Worm (Caenorhabditis elegans) whole organism, young adult: ENCODE data around the gene Y45G5AM.9.

Source experiments
- B0035.1 ChIP-seq: sonication (generic microtip); optimal IDR thresholded peaks from 2 replicates; lab custom pipeline; 2016; ENCODE audit warnings: missing genetic modification characterization, mild to moderate bottlenecking, missing compliant biosample characterization, missing genotype, missing genetic modification reagents
- B0261.1 ChIP-seq: sonication (generic microtip); optimal IDR thresholded peaks from 2 replicates; lab custom pipeline; 2016; ENCODE audit warnings: mild to moderate bottlenecking, missing genetic modification characterization, moderate library complexity, missing compliant biosample characterization
- B0336.3 ChIP-seq: fragments of 200-800 bp; sonication (Bioruptor generic); IDR thresholded peaks from 2 replicates; pipeline ENCODE4 v1.3.6; 2022; ENCODE audit warnings: missing genetic modification characterization, missing compliant biosample characterization
- C17E4.6 ChIP-seq: fragments of 200-800 bp; sonication (Bioruptor generic); IDR thresholded peaks from 2 replicates; pipeline ENCODE4 v1.3.6; 2022; ENCODE audit warnings: missing genetic modification reagents, missing genetic modification characterization, missing compliant biosample characterization
- F22D6.2 ChIP-seq: sonication (generic microtip); optimal IDR thresholded peaks from 2 replicates; lab custom pipeline; 2016; ENCODE audit warnings: mild to moderate bottlenecking, missing genetic modification characterization, missing compliant biosample characterization
- F52B5.7 ChIP-seq: sonication (generic microtip); optimal IDR thresholded peaks from 2 replicates; lab custom pipeline; 2016; ENCODE audit warnings: mild to moderate bottlenecking, missing genetic modification characterization, missing compliant biosample characterization
- F57A8.1 ChIP-seq: fragments of 200-800 bp; sonication (Bioruptor generic); optimal IDR thresholded peaks from 2 replicates; lab custom pipeline; 2018; ENCODE audit warnings: mild to moderate bottlenecking, missing genetic modification characterization, moderate library complexity, missing compliant biosample characterization
- F57C9.4 ChIP-seq: sonication (generic microtip); optimal IDR thresholded peaks from 2 replicates; lab custom pipeline; 2017; ENCODE audit warnings: mild to moderate bottlenecking, missing genetic modification characterization, missing compliant biosample characterization
- T26A5.8 ChIP-seq: sonication (generic microtip); optimal IDR thresholded peaks from 2 replicates; lab custom pipeline; 2016; ENCODE audit warnings: missing genetic modification characterization, missing compliant biosample characterization
- Y56A3A.18 ChIP-seq: fragments of 200-800 bp; sonication (Bioruptor generic); IDR thresholded peaks from 2 replicates; pipeline ENCODE4 v1.3.6; 2022; ENCODE audit warnings: missing genetic modification reagents, missing genetic modification characterization, missing compliant biosample characterization
- Y67H2A.10 ChIP-seq: fragments of 200-800 bp; sonication (Bioruptor generic); conservative IDR thresholded peaks from 2 replicates; pipeline ENCODE4 v1.3.6; 2022; ENCODE audit warnings: missing genetic modification reagents, missing genetic modification characterization, missing compliant biosample characterization
- Y79H2A.3 ChIP-seq: fragments of 200-800 bp; sonication (Bioruptor generic); conservative IDR thresholded peaks from 2 replicates; pipeline ENCODE4 v1.3.6; 2022; ENCODE audit warnings: missing genetic modification reagents, missing genetic modification characterization, missing compliant biosample characterization
- ZK185.1 ChIP-seq: sonication (generic microtip); optimal IDR thresholded peaks from 2 replicates; lab custom pipeline; 2016; ENCODE audit warnings: mild to moderate bottlenecking, missing genetic modification characterization, missing compliant biosample characterization; ENCODE audit not compliant: poor library complexity, severe bottlenecking
- aptf-3 ChIP-seq: fragments of 200-800 bp; sonication (Bioruptor generic); IDR thresholded peaks from 2 replicates; pipeline ENCODE4 v1.3.6; 2022; ENCODE audit warnings: missing genetic modification characterization, missing compliant biosample characterization
- atf-7 ChIP-seq: sonication (generic microtip); optimal IDR thresholded peaks from 2 replicates; lab custom pipeline; 2017; ENCODE audit warnings: mild to moderate bottlenecking, missing genetic modification characterization, missing compliant biosample characterization
- athp-1 ChIP-seq: sonication (generic microtip); optimal IDR thresholded peaks from 2 replicates; lab custom pipeline; 2017; ENCODE audit warnings: mild to moderate bottlenecking, missing genetic modification characterization, missing compliant biosample characterization
- bed-1 ChIP-seq: fragments of 200-800 bp; sonication (Bioruptor generic); IDR thresholded peaks from 2 replicates; pipeline ENCODE4 v1.3.6; 2022; ENCODE audit warnings: missing genetic modification reagents, missing genetic modification characterization, missing compliant biosample characterization
- cebp-1 ChIP-seq, 2 experiments: fragments of 200-800 bp in 1 of 2; sonication (Bioruptor generic) in 1 of 2; sonication (generic microtip) in 1 of 2; IDR thresholded peaks in 1 of 2; optimal IDR thresholded peaks in 1 of 2; 2 replicates each; pipeline versions ENCODE4 v1.3.6 to Lab custom; 2017 to 2022; ENCODE audit warnings: missing compliant biosample characterization in 2 of 2, missing genetic modification characterization in 2 of 2, mild to moderate bottlenecking in 1 of 2, missing genetic modification reagents in 1 of 2, moderate library complexity in 1 of 2
- cebp-2 ChIP-seq: fragments of 200-800 bp; sonication (Bioruptor generic); IDR thresholded peaks from 2 replicates; pipeline ENCODE4 v1.3.6; 2022; ENCODE audit warnings: missing genetic modification characterization, missing compliant biosample characterization
- ceh-100 ChIP-seq: fragments of 200-800 bp; sonication (Bioruptor generic); IDR thresholded peaks from 2 replicates; pipeline ENCODE4 v1.3.6; 2022; ENCODE audit warnings: missing genetic modification reagents, missing genetic modification characterization, missing compliant biosample characterization
- die-1 ChIP-seq: sonication (generic microtip); optimal IDR thresholded peaks from 2 replicates; lab custom pipeline; 2016; ENCODE audit warnings: missing genotype, mild to moderate bottlenecking, missing genetic modification characterization, missing compliant biosample characterization
- dox-1 ChIP-seq: fragments of 200-800 bp; sonication (Bioruptor generic); IDR thresholded peaks from 2 replicates; pipeline ENCODE4 v1.3.6; 2022; ENCODE audit warnings: missing genetic modification reagents, missing genetic modification characterization, missing compliant biosample characterization
- dpl-1 ChIP-seq: fragments of 150-350 bp; optimal IDR thresholded peaks from 2 replicates; lab custom pipeline; 2014; ENCODE audit warnings: missing biosample characterization, missing genetic modification reagents, missing genetic modification characterization
- egl-18 ChIP-seq: fragments of 200-800 bp; sonication (Bioruptor generic); IDR thresholded peaks from 2 replicates; pipeline ENCODE4 v1.3.6; 2022; ENCODE audit warnings: missing genetic modification reagents, missing genetic modification characterization, missing compliant biosample characterization
- fkh-3 ChIP-seq: sonication (generic microtip); optimal IDR thresholded peaks from 2 replicates; lab custom pipeline; 2016; ENCODE audit warnings: mild to moderate bottlenecking, missing genetic modification characterization, missing compliant biosample characterization
- gei-17 ChIP-seq: fragments of 200-800 bp; sonication (Bioruptor generic); optimal IDR thresholded peaks from 2 replicates; lab custom pipeline; 2018; ENCODE audit warnings: mild to moderate bottlenecking, missing genetic modification characterization, missing compliant biosample characterization
- hlh-12 ChIP-seq: sonication (generic microtip); optimal IDR thresholded peaks from 2 replicates; lab custom pipeline; 2016; ENCODE audit warnings: missing genetic modification characterization, missing compliant biosample characterization
- hlh-26 ChIP-seq: fragments of 200-800 bp; sonication (Bioruptor generic); conservative IDR thresholded peaks from 2 replicates; pipeline ENCODE4 v1.3.6; 2022; ENCODE audit warnings: missing genetic modification reagents, missing genetic modification characterization, missing compliant biosample characterization
- hsf-1 ChIP-seq: fragments of 200-800 bp; sonication (Bioruptor generic); IDR thresholded peaks from 2 replicates; pipeline ENCODE4 v1.3.6; 2022; ENCODE audit warnings: missing genetic modification reagents, missing genetic modification characterization, missing compliant biosample characterization
- lag-1 ChIP-seq: fragments of 200-800 bp; sonication (Bioruptor generic); IDR thresholded peaks from 2 replicates; pipeline ENCODE4 v1.3.6; 2022; ENCODE audit warnings: missing genetic modification reagents, missing genetic modification characterization, missing compliant biosample characterization
- lsy-27 ChIP-seq: sonication (generic microtip); optimal IDR thresholded peaks from 2 replicates; lab custom pipeline; 2017; ENCODE audit warnings: missing genetic modification characterization, mild to moderate bottlenecking, missing compliant biosample characterization, antibody characterized with exemption, missing genotype, borderline replicate concordance; ENCODE audit not compliant: insufficient read depth
- nfya-2 ChIP-seq: fragments of 200-800 bp; sonication (Bioruptor generic); IDR thresholded peaks from 2 replicates; pipeline ENCODE4 v1.3.6; 2022; ENCODE audit warnings: missing genetic modification reagents, missing genetic modification characterization, missing compliant biosample characterization
- nfyb-1 ChIP-seq: fragments of 200-800 bp; sonication (Bioruptor generic); IDR thresholded peaks from 2 replicates; pipeline ENCODE4 v1.3.6; 2022; ENCODE audit warnings: missing genetic modification reagents, missing genetic modification characterization, missing compliant biosample characterization
- nhr-120 ChIP-seq: fragments of 200-800 bp; sonication (Bioruptor generic); IDR thresholded peaks from 2 replicates; pipeline ENCODE4 v1.3.6; 2022; ENCODE audit warnings: missing genetic modification characterization, missing compliant biosample characterization
- nhr-27 ChIP-seq: fragments of 200-800 bp; sonication (Bioruptor generic); optimal IDR thresholded peaks from 2 replicates; lab custom pipeline; 2018; ENCODE audit warnings: mild to moderate bottlenecking, missing genetic modification characterization, moderate library complexity, missing compliant biosample characterization
- rcor-1 ChIP-seq: fragments of 200-800 bp; sonication (Bioruptor generic); IDR thresholded peaks from 2 replicates; pipeline ENCODE4 v1.3.6; 2022; ENCODE audit warnings: missing genetic modification reagents, missing genetic modification characterization, missing compliant biosample characterization
- repo-1 ChIP-seq: sonication (generic microtip); optimal IDR thresholded peaks from 2 replicates; lab custom pipeline; 2017; ENCODE audit warnings: mild to moderate bottlenecking, missing genetic modification characterization, missing compliant biosample characterization
- rpc-1 ChIP-seq, 2 experiments: fragments of 150-350 bp in 1 of 2; sonication (generic microtip) in 1 of 2; optimal IDR thresholded peaks; 2 replicates each; lab custom pipeline; 2014 to 2018; ENCODE audit warnings: missing biosample characterization in 1 of 2, missing genetic modification characterization in 1 of 2, missing genetic modification reagents in 1 of 2, missing genotype in 1 of 2
- sdz-38 ChIP-seq: sonication (generic microtip); optimal IDR thresholded peaks from 2 replicates; lab custom pipeline; 2016; ENCODE audit warnings: missing genotype, missing genetic modification characterization, missing compliant biosample characterization
- sea-2 ChIP-seq: fragments of 200-800 bp; sonication (Bioruptor generic); IDR thresholded peaks from 2 replicates; pipeline ENCODE4 v1.3.6; 2022; ENCODE audit warnings: missing genetic modification characterization, missing compliant biosample characterization
- snpc-1.1 ChIP-seq: sonication (generic microtip); optimal IDR thresholded peaks from 2 replicates; lab custom pipeline; 2017; ENCODE audit warnings: missing genetic modification characterization, mild to moderate bottlenecking, missing compliant biosample characterization, antibody characterized with exemption, moderate library complexity, missing genotype, missing genetic modification reagents; ENCODE audit not compliant: insufficient read depth
- snpc-4 ChIP-seq, 5 experiments: fragments of 150-350 bp in 1 of 5; sonication (generic microtip) in 4 of 5; optimal IDR thresholded peaks; 2 replicates each; lab custom pipeline; 2014 to 2018; ENCODE audit warnings: missing genetic modification characterization in 5 of 5, missing biosample characterization in 3 of 5, antibody characterized with exemption in 2 of 5, mild to moderate bottlenecking in 2 of 5, missing compliant biosample characterization in 2 of 5, missing genotype in 2 of 5, moderate library complexity in 2 of 5, missing genetic modification reagents in 1 of 5
- zfh-2 ChIP-seq: fragments of 200-800 bp; sonication (Bioruptor generic); conservative IDR thresholded peaks from 2 replicates; pipeline ENCODE4 v1.3.6; 2022; ENCODE audit warnings: missing genetic modification reagents, missing genetic modification characterization, missing compliant biosample characterization
- zim-3 ChIP-seq: sonication (generic microtip); optimal IDR thresholded peaks from 2 replicates; lab custom pipeline; 2017; ENCODE audit warnings: mild to moderate bottlenecking, missing genetic modification characterization, moderate library complexity, missing compliant biosample characterization
- ztf-25 ChIP-seq: fragments of 200-800 bp; sonication (Bioruptor generic); IDR thresholded peaks from 2 replicates; pipeline ENCODE4 v1.3.6; 2022; ENCODE audit warnings: missing genetic modification reagents, missing genetic modification characterization, missing compliant biosample characterization
- ztf-28 ChIP-seq: fragments of 200-800 bp; sonication (Bioruptor generic); IDR thresholded peaks from 2 replicates; pipeline ENCODE4 v1.3.6; 2022; ENCODE audit warnings: missing genetic modification reagents, missing genetic modification characterization, missing compliant biosample characterization
- ztf-3 ChIP-seq: fragments of 200-800 bp; sonication (Bioruptor generic); optimal IDR thresholded peaks from 2 replicates; lab custom pipeline; 2018; ENCODE audit warnings: mild to moderate bottlenecking, missing genetic modification characterization, missing compliant biosample characterization

Y45G5AM.9 gene

ce11 chrV:4190232-4190631 lies 4.2 kb downstream of the Y45G5AM.9 start:
- TF ChIP-seq B0336.3 (GFP tag; lab: Robert Waterston, UW): peak; percentile 70; the same call in 1 of the 2 replicates
- peak; percentile 81; the same call in 1 of the 2 replicates for TF ChIP-seq Y56A3A.18 (GFP tag; lab: Robert Waterston, UW)
- no peak for TF ChIP-seq lag-1 (GFP tag; lab: Robert Waterston, UW)
- no peak for TF ChIP-seq T26A5.8 (tag; lab: Kevin White, UChicago)
- TF ChIP-seq rcor-1 (GFP tag; lab: Robert Waterston, UW): no peak
- no peak for TF ChIP-seq hsf-1
- peak; percentile 68 for TF ChIP-seq repo-1
- no peak for TF ChIP-seq sea-2 (GFP tag; lab: Robert Waterston, UW)
- TF ChIP-seq dpl-1: no peak
- TF ChIP-seq gei-17 (GFP tag; lab: Kevin White, UChicago): peak; percentile 30
- no peak for TF ChIP-seq nhr-27 (tag; lab: Kevin White, UChicago)
- TF ChIP-seq B0035.1 (tag; lab: Kevin White, UChicago): no peak
- TF ChIP-seq F52B5.7: no peak
- no peak for TF ChIP-seq egl-18
- TF ChIP-seq C17E4.6: no peak
- TF ChIP-seq bed-1 (GFP tag; lab: Robert Waterston, UW): no peak
- no peak for TF ChIP-seq rpc-1 (optimal IDR thresholded peaks at IDR 0.05; lab: Kevin White, UChicago)
- no peak for TF ChIP-seq rpc-1 (tag; optimal IDR thresholded peaks at IDR 0.05; lab: Kevin White, UChicago)
- no peak for TF ChIP-seq nfya-2
- no peak for TF ChIP-seq F57C9.4 (tag; lab: Kevin White, UChicago)
- no peak for TF ChIP-seq B0261.1 (tag; lab: Kevin White, UChicago)
- peak; percentile 68; the same call in 1 of the 2 replicates for TF ChIP-seq aptf-3 (GFP tag; lab: Robert Waterston, UW)
- no peak for TF ChIP-seq lsy-27 (tag; lab: Kevin White, UChicago)
- TF ChIP-seq hlh-26 (GFP tag; lab: Robert Waterston, UW): no peak
- peak; percentile 1 for TF ChIP-seq ztf-3 (GFP tag; lab: Kevin White, UChicago)
- no peak for TF ChIP-seq snpc-1.1 (tag; lab: Kevin White, UChicago)
- no peak for TF ChIP-seq sdz-38 (tag; lab: Kevin White, UChicago)
- no peak for TF ChIP-seq ztf-25 (GFP tag; lab: Robert Waterston, UW)
- no peak for TF ChIP-seq hlh-12 (tag; lab: Kevin White, UChicago)
- no peak for TF ChIP-seq cebp-1 (GFP tag; IDR thresholded peaks at IDR 0.05; lab: Robert Waterston, UW)
- peak; percentile 8 for TF ChIP-seq cebp-1 (tag; optimal IDR thresholded peaks at IDR 0.05; lab: Kevin White, UChicago)
- TF ChIP-seq nhr-120 (GFP tag; lab: Robert Waterston, UW): no peak
- TF ChIP-seq athp-1 (tag; lab: Kevin White, UChicago): peak; percentile 26
- no peak for TF ChIP-seq zfh-2 (GFP tag; lab: Robert Waterston, UW)
- 0 out of 2 replicates have a peak, but pooled peaks have one; percentile 69 for TF ChIP-seq nfyb-1
- no peak for TF ChIP-seq Y79H2A.3
- TF ChIP-seq die-1 (tag; lab: Kevin White, UChicago): no peak
- no peak for TF ChIP-seq zim-3 (tag; lab: Kevin White, UChicago)
- TF ChIP-seq F22D6.2: no peak
- TF ChIP-seq ceh-100 (GFP tag; lab: Robert Waterston, UW): 0 out of 2 replicates have a peak, but pooled peaks have one; percentile 17
- peak; percentile 61 for TF ChIP-seq fkh-3 (tag; lab: Kevin White, UChicago)
- no peak for TF ChIP-seq Y67H2A.10 (GFP tag; lab: Robert Waterston, UW)
- no peak for TF ChIP-seq ztf-28 (GFP tag; lab: Robert Waterston, UW)
- TF ChIP-seq F57A8.1: no peak
- TF ChIP-seq cebp-2 (GFP tag; lab: Robert Waterston, UW): peak; percentile 70; the same call in 1 of the 2 replicates
- TF ChIP-seq atf-7 (tag; lab: Kevin White, UChicago): peak; percentile 31
- no peak for TF ChIP-seq ZK185.1 (tag; lab: Kevin White, UChicago)
- TF ChIP-seq dox-1: 0 out of 2 replicates have a peak, but pooled peaks have one; percentile 12
- TF ChIP-seq snpc-4 (GFP tag; optimal IDR thresholded peaks at IDR 0.05; lab: Kevin White, UChicago): no peak
- no peak for TF ChIP-seq snpc-4 (tag; optimal IDR thresholded peaks at IDR 0.05; lab: Kevin White, UChicago)
